Fruit fly (Drosophila melanogaster): ENCODE measurements around the gene gskt.

gskt gene

dm6 chr3R:31404499-31405276 is 32.5 kb downstream of the gskt start, which contains the start of gene Gprk2 (continued):
- TF ChIP-seq CG16779 (GFP tag; IDR thresholded peaks at IDR 0.05) (peak; percentile 100), CG6175 (GFP tag; IDR thresholded peaks at IDR 0.05) (peak; percentile 100), Nf-YA (GFP tag; IDR thresholded peaks at IDR 0.05) (peak; percentile 100), Hr3 (GFP tag; optimal IDR thresholded peaks at IDR 0.05) (peak; percentile 100), eve (GFP tag; optimal IDR thresholded peaks at IDR 0.05) (no peak), CG12659 (GFP tag; optimal IDR thresholded peaks at IDR 0.05) (peak; percentile 100), CG8765 (GFP tag; IDR thresholded peaks at IDR 0.05) (peak; percentile 99), CG14667 (GFP tag; IDR thresholded peaks at IDR 0.05) (peak; percentile 100), CG17568 (GFP tag; optimal IDR thresholded peaks at IDR 0.05) (peak; percentile 100), CG33557 (GFP tag; optimal IDR thresholded peaks at IDR 0.05) (peak; percentile 96), btn (GFP tag; optimal IDR thresholded peaks at IDR 0.05) (peak; percentile 100), HLHmδ (GFP tag; optimal IDR thresholded peaks at IDR 0.05) (no peak), CG17359 (tag; optimal IDR thresholded peaks at IDR 0.05) (peak; percentile 100), Hsf (GFP tag; optimal IDR thresholded peaks at IDR 0.05) (peak; percentile 100), pfk (GFP tag; optimal IDR thresholded peaks at IDR 0.05) (peak; percentile 59), Ets65A (GFP tag) (peak; percentile 100), CG33213 (GFP tag; optimal IDR thresholded peaks at IDR 0.05) (peak; percentile 100), trem (tag; optimal IDR thresholded peaks at IDR 0.05) (peak; percentile 98), CG8290 (GFP tag; optimal IDR thresholded peaks at IDR 0.05) (peak; percentile 98), CG8290 (tag; optimal IDR thresholded peaks at IDR 0.05) (peak; percentile 87 to 100), CG4707 (GFP tag; optimal IDR thresholded peaks at IDR 0.05) (peak; percentile 99), CG12155 (GFP tag; optimal IDR thresholded peaks at IDR 0.05) (peak; percentile 99), CG10267 (tag; optimal IDR thresholded peaks at IDR 0.05) (peak; percentile 99), chn (GFP tag; optimal IDR thresholded peaks at IDR 0.05) (peak; percentile 100), run (tag; optimal IDR thresholded peaks at IDR 0.05) (peak; percentile 100), Gug (GFP tag; IDR thresholded peaks at IDR 0.05) (peak; percentile 100), chm (GFP tag; IDR thresholded peaks at IDR 0.05) (peak; percentile 100), bbx (GFP tag; IDR thresholded peaks at IDR 0.05; ENCODE audit: partially characterized antibody) (no peak), CG9437 (GFP tag; optimal IDR thresholded peaks at IDR 0.05) (peak; percentile 97), HmgZ (tag; optimal IDR thresholded peaks at IDR 0.05) (peak; percentile 100), psq (GFP tag; optimal IDR thresholded peaks at IDR 0.05) (peak; percentile 97), CG4282 (GFP tag; optimal IDR thresholded peaks at IDR 0.05) (peak; percentile 100), CG10543 (GFP tag; optimal IDR thresholded peaks at IDR 0.05) (peak; percentile 62), luna (GFP tag; optimal IDR thresholded peaks at IDR 0.05) (peak; percentile 100), CG6854 (GFP tag; optimal IDR thresholded peaks at IDR 0.05) (peak; percentile 100), CG6791 (GFP tag; IDR thresholded peaks at IDR 0.05; ENCODE audit: partially characterized antibody) (peak; percentile 28; the same call in 1 of the 3 replicates), CG11398 (GFP tag; optimal IDR thresholded peaks at IDR 0.05) (peak; percentile 100), Camta (GFP tag; optimal IDR thresholded peaks at IDR 0.05) (peak; percentile 100), ro (GFP tag; IDR thresholded peaks at IDR 0.05) (peak; percentile 99), CG14014 (GFP tag; IDR thresholded peaks at IDR 0.05) (peak; percentile 100), fu2 (GFP tag; optimal IDR thresholded peaks at IDR 0.05) (peak; percentile 100), zfh2 (GFP tag; optimal IDR thresholded peaks at IDR 0.05) (peak; percentile 100), CG8388 (GFP tag; optimal IDR thresholded peaks at IDR 0.05) (peak; percentile 100), CG4854 (GFP tag; optimal IDR thresholded peaks at IDR 0.05) (peak; percentile 100), CG13775 (GFP tag; optimal IDR thresholded peaks at IDR 0.05) (peak; percentile 100), Tbp (GFP tag; optimal IDR thresholded peaks at IDR 0.05) (peak; percentile 75), E2f2 (GFP tag; IDR thresholded peaks at IDR 0.05) (peak; percentile 96), tll (GFP tag; optimal IDR thresholded peaks at IDR 0.05) (peak; percentile 72 to 90), CG2712 (tag; optimal IDR thresholded peaks at IDR 0.05) (peak; percentile 100), jumu (GFP tag; optimal IDR thresholded peaks at IDR 0.05) (peak; percentile 100)
